Fruit fly (Drosophila melanogaster) S2 (cell line): ENCODE data around the gene CG10738.

Source experiments
- CG8478 ChIP-seq: fragments of >200 bp; optimal IDR thresholded peaks from 2 replicates; lab custom pipeline; 2018
- CTCF ChIP-seq, 2 experiments: fragments of >200 bp; optimal IDR thresholded peaks; 2 replicates each; lab custom pipeline; 2018

DNA sequence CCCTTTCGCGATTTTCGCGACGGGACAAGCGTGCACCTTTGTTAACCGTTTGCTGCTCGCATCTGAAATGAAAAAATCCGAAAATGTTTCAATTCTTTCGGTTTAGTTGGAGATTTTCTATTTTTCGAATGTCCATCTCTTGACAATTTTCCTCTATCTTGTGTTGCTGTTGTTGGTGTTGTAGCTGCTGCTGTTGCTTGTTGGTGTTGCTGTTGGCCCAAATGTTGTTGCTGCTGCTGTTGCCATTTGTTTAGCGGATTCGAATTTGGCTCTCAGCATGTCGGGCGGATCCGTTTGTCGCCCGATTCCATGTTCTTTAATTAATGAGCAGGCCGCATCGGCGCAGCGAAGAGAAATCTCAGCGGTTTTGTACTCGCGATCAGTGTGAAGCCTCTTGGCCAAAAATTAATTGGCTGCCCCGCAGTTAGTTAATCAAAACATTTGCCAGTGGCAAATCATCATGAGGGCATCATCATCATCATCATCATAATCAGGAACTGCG is 28.2 kb upstream of the CG10738 start, which contains the start of gene CG32121:
- TF ChIP-seq CTCF (optimal IDR thresholded peaks at IDR 0.05; lab: Kevin White, UChicago) (no peak), CG8478 (lab: Kevin White, UChicago) (no peak)
